Worm (Caenorhabditis elegans): ENCODE results near the gene C07B5.2.
A peak's percentile ranks its signal among the peaks of the same experiment; 100 is the strongest.

C07B5.2 gene

DNA sequence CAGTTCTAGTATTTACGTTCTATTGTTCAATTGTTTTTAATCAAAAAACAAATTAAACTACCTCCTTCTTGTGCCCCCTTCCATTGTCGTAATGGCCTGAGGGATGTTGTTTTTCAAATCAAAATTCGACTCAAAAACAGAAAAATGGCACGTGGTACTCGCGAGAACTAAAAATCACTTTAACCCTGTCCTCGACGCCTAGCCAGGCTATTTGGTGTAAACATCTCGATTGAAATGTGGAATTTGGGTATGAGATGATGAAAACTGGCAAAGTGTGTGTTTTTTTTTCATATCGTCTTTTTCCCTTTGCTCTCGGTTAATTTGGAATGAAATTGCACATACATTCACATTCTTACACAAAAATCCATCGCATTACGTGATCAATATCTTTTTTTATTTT is 29.6 kb upstream of the C07B5.2 start:
- TF ChIP-seq madf-2 (tag; optimal IDR thresholded peaks at IDR 0.05) (no peak), sdc-2 (tag; optimal IDR thresholded peaks at IDR 0.05) (no peak), ttx-3 (tag; optimal IDR thresholded peaks at IDR 0.05) (no peak), dve-1 (tag; optimal IDR thresholded peaks at IDR 0.05) (no peak), fax-1 (tag; optimal IDR thresholded peaks at IDR 0.05) (no peak), fkh-10 (GFP tag; optimal IDR thresholded peaks at IDR 0.05) (no peak), rnt-1 (tag; optimal IDR thresholded peaks at IDR 0.05) (no peak), gmeb-2 (tag; optimal IDR thresholded peaks at IDR 0.05) (no peak)

- no peak for TF ChIP-seq hlh-15 (tag; optimal IDR thresholded peaks at IDR 0.05)
- peak; percentile 34 for TF ChIP-seq ceh-18 (tag; optimal IDR thresholded peaks at IDR 0.05)
Measured at ce11 chrX:9544405-9544804, 27.4 kb upstream of the C07B5.2 start.

- peak; percentile 15 for TF ChIP-seq ceh-18 (tag; optimal IDR thresholded peaks at IDR 0.05)
- TF ChIP-seq sox-4 (tag; optimal IDR thresholded peaks at IDR 0.05): no peak
- no peak for TF ChIP-seq ceh-24 (tag; optimal IDR thresholded peaks at IDR 0.05)
- no peak for TF ChIP-seq eyg-1 (tag; optimal IDR thresholded peaks at IDR 0.05)
Measured at ce11 chrX:9543352-9543751, 26.3 kb upstream of the C07B5.2 start, which contains the start of gene F49E2.5. TSS of gene F49E2.5 (plus strand) at chrX:9543652.

DNA sequence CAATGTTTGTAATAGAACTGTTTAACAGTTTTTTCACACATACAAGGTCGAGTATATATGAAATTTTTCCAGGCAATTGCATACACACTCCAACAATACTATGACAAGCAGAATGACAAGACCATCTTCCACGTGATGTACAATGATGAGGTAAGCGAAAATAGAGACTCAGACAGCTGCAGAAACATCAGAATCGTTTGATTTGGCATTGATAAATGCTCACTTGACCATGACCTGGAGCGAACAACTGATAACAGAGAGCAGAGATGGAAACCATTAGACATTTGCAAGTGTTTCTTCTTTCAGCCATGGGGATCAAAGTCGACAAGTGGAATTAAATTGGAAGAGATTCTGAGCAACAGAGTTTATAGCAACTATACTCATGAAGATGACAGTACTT is 23.5 kb upstream of the C07B5.2 start:
- no peak for TF ChIP-seq che-1 (tag; optimal IDR thresholded peaks at IDR 0.05)
- peak; percentile 81 for TF ChIP-seq elt-2 (tag; optimal IDR thresholded peaks at IDR 0.05)

ce11 chrX:9539294-9540030 is 22.5 kb upstream of the C07B5.2 start, which contains the start of gene nuc-1:
TSS of gene nuc-1 (plus strand) at chrX:9539905.
- TF ChIP-seq nhr-232 (tag; optimal IDR thresholded peaks at IDR 0.05): no peak
- no peak for TF ChIP-seq fkh-6 (tag; optimal IDR thresholded peaks at IDR 0.05)
- peak; percentile 16 for TF ChIP-seq elt-2 (tag; optimal IDR thresholded peaks at IDR 0.05)

ce11 chrX:9537538-9538172 is 20.6 kb upstream of the C07B5.2 start:
- TF ChIP-seq ceh-19 (GFP tag; optimal IDR thresholded peaks at IDR 0.05) (no peak), nhr-11 (tag; optimal IDR thresholded peaks at IDR 0.05) (no peak), elt-2 (tag; optimal IDR thresholded peaks at IDR 0.05) (no peak), odd-2 (tag; optimal IDR thresholded peaks at IDR 0.05) (no peak), sox-2 (GFP tag; IDR thresholded peaks at IDR 0.05) (no peak), ttx-3 (tag; optimal IDR thresholded peaks at IDR 0.05) (no peak)

ce11 chrX:9536665-9537064 is 19.7 kb upstream of the C07B5.2 start, which contains the start of gene C07B5.8:
TSS of gene C07B5.8 (minus strand) at chrX:9536765.
- TF ChIP-seq ceh-18 (tag; optimal IDR thresholded peaks at IDR 0.05): no peak
- TF ChIP-seq zip-5 (tag; optimal IDR thresholded peaks at IDR 0.05): no peak
- TF ChIP-seq odd-2 (tag; optimal IDR thresholded peaks at IDR 0.05): no peak
- no peak for TF ChIP-seq ahr-1 (tag; optimal IDR thresholded peaks at IDR 0.05)
- no peak for TF ChIP-seq sox-2 (GFP tag; IDR thresholded peaks at IDR 0.05)

DNA sequence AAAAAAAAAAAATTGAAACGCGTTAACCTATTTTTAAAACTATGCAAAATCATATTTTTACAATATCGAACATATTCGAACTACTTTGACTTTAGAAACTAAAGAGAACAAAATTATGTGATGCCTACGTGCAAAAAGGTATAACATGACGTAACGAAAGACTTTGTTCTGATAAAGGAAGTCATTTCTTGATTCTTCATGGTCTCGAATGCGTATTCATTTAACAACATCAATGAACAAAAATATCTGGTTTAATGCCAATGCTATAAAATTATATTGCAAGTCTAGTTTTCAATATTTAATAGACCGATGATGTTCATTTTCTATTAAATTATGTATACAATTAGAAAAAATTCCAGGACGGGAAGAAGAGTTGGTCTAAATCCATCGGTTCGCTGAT is 19.0 kb upstream of the C07B5.2 start:
- no peak for TF ChIP-seq ztf-16 (tag; optimal IDR thresholded peaks at IDR 0.05)
- TF ChIP-seq hlh-13 (GFP tag; optimal IDR thresholded peaks at IDR 0.05): no peak
- TF ChIP-seq T23F11.4 (GFP tag; optimal IDR thresholded peaks at IDR 0.05): no peak
- no peak for TF ChIP-seq pha-4 (tag; optimal IDR thresholded peaks at IDR 0.05)
- TF ChIP-seq rnt-1 (tag; optimal IDR thresholded peaks at IDR 0.05): no peak
- TF ChIP-seq K09A11.1 (tag; optimal IDR thresholded peaks at IDR 0.05; ENCODE audit: insufficient read depth): no peak
- TF ChIP-seq odd-2 (tag; optimal IDR thresholded peaks at IDR 0.05): no peak
- no peak for TF ChIP-seq tbx-2 (tag; optimal IDR thresholded peaks at IDR 0.05)
- TF ChIP-seq lim-6 (tag; optimal IDR thresholded peaks at IDR 0.05): no peak
- no peak for TF ChIP-seq mec-3 (tag; optimal IDR thresholded peaks at IDR 0.05; ENCODE audit: borderline replicate concordance)
- no peak for TF ChIP-seq unc-3 (GFP tag; conservative IDR thresholded peaks at IDR 0.05)
- TF ChIP-seq unc-3 (tag; optimal IDR thresholded peaks at IDR 0.05): no peak
- TF ChIP-seq ceh-48 (tag; optimal IDR thresholded peaks at IDR 0.05): no peak
- no peak for TF ChIP-seq K02D7.2 (tag; optimal IDR thresholded peaks at IDR 0.05)
- TF ChIP-seq ceh-34 (tag; optimal IDR thresholded peaks at IDR 0.05): no peak
- TF ChIP-seq ceh-14 (tag; optimal IDR thresholded peaks at IDR 0.05): no peak
- no peak for TF ChIP-seq syd-9 (tag; optimal IDR thresholded peaks at IDR 0.05)

Measured in whole organism, late embryonic.